Fruit fly (Drosophila melanogaster) whole organism, embryonic: ENCODE results near the gene NANS.
A peak's percentile ranks its signal among the peaks of the same experiment; 100 is the strongest.

ENCODE experiments used
- ATbp ChIP-seq: fragments of 200-800 bp; sonication (Bioruptor generic); optimal IDR thresholded peaks from 2 replicates; lab custom pipeline; 2017; ENCODE audit warnings: missing biosample characterization, mild to moderate bottlenecking, missing genetic modification characterization, missing genetic modification reagents
- Abd-B ChIP-seq: fragments of 200-800 bp; sonication (Bioruptor generic); optimal IDR thresholded peaks from 2 replicates; lab custom pipeline; 2018; ENCODE audit warnings: missing biosample characterization, mild to moderate bottlenecking, missing genetic modification characterization, moderate library complexity
- CG10267 ChIP-seq: fragments of 200-800 bp; sonication (Bioruptor generic); optimal IDR thresholded peaks from 2 replicates; lab custom pipeline; 2018; ENCODE audit warnings: missing biosample characterization, mild to moderate bottlenecking, missing genetic modification characterization, moderate library complexity
- CG10431 ChIP-seq: fragments of 200-800 bp; sonication (Bioruptor generic); optimal IDR thresholded peaks from 3 replicates; lab custom pipeline; 2018; ENCODE audit warnings: missing biosample characterization, mild to moderate bottlenecking, missing genetic modification characterization
- CG1233 ChIP-seq: fragments of 200-800 bp; sonication (Bioruptor generic); optimal IDR thresholded peaks from 4 replicates; lab custom pipeline; 2018; ENCODE audit warnings: missing biosample characterization, mild to moderate bottlenecking, missing genetic modification characterization
- CG12659 ChIP-seq: fragments of 200-800 bp; sonication (Bioruptor generic); optimal IDR thresholded peaks from 3 replicates; lab custom pipeline; 2017; ENCODE audit warnings: mild to moderate bottlenecking, missing biosample characterization, missing genetic modification reagents, missing genetic modification characterization
- CG13287 ChIP-seq: fragments of 200-800 bp; sonication (Bioruptor generic); IDR thresholded peaks from 2 replicates; pipeline ENCODE4 v1.3.6; 2022; ENCODE audit warnings: missing biosample characterization, missing genetic modification characterization; ENCODE audit not compliant: partially characterized antibody
- CG16813 ChIP-seq: fragments of 200-800 bp; sonication (Bioruptor generic); IDR thresholded peaks from 3 replicates; pipeline ENCODE4 v1.3.6; 2022; ENCODE audit warnings: missing biosample characterization, missing genetic modification characterization; ENCODE audit not compliant: partially characterized antibody
- CG17829 ChIP-seq: fragments of 200-800 bp; optimal IDR thresholded peaks from 2 replicates; lab custom pipeline; 2019; ENCODE audit warnings: missing biosample characterization, mild to moderate bottlenecking, missing genetic modification characterization, moderate library complexity
- CG18619 ChIP-seq: fragments of 200-800 bp; sonication (Bioruptor generic); optimal IDR thresholded peaks from 3 replicates; lab custom pipeline; 2017; ENCODE audit warnings: missing biosample characterization, mild to moderate bottlenecking, missing genetic modification characterization
- CG32767 ChIP-seq: fragments of 200-800 bp; sonication (Bioruptor generic); IDR thresholded peaks from 2 replicates; pipeline ENCODE4 v1.3.6; 2022; ENCODE audit warnings: missing biosample characterization, missing genetic modification characterization
- CG5180 ChIP-seq: fragments of 200-800 bp; sonication (Bioruptor generic); optimal IDR thresholded peaks from 3 replicates; lab custom pipeline; 2017; ENCODE audit warnings: missing biosample characterization, missing genetic modification characterization, mild to moderate bottlenecking, moderate library complexity, missing genetic modification reagents
- CG7271 ChIP-seq: fragments of 200-800 bp; sonication (Bioruptor generic); optimal IDR thresholded peaks from 2 replicates; lab custom pipeline; 2018; ENCODE audit warnings: missing biosample characterization, mild to moderate bottlenecking, missing genetic modification characterization, moderate library complexity
- CG7556 ChIP-seq: fragments of 200-800 bp; sonication (Bioruptor generic); optimal IDR thresholded peaks from 2 replicates; lab custom pipeline; 2017; ENCODE audit warnings: missing biosample characterization, mild to moderate bottlenecking, missing genetic modification characterization
- CG7839 ChIP-seq: fragments of 200-800 bp; sonication (Bioruptor generic); optimal IDR thresholded peaks from 3 replicates; lab custom pipeline; 2018; ENCODE audit warnings: missing biosample characterization, mild to moderate bottlenecking, missing genetic modification characterization, moderate library complexity
- CG8478 ChIP-seq: fragments of >200 bp; optimal IDR thresholded peaks from 2 replicates; lab custom pipeline; 2018
- Chrac-16 ChIP-seq: fragments of 200-800 bp; sonication (Bioruptor generic); optimal IDR thresholded peaks from 3 replicates; lab custom pipeline; 2016; ENCODE audit warnings: missing biosample characterization, missing genetic modification characterization
- Dp ChIP-seq: fragments of 200-800 bp; sonication (Bioruptor generic); optimal IDR thresholded peaks from 2 replicates; lab custom pipeline; 2018; ENCODE audit warnings: missing biosample characterization, mild to moderate bottlenecking, missing genetic modification characterization, moderate library complexity
- Dref ChIP-seq: fragments of 200-800 bp; sonication (Bioruptor generic); IDR thresholded peaks from 2 replicates; pipeline ENCODE4 v1.3.6; 2022; ENCODE audit warnings: missing biosample characterization, missing genetic modification characterization
- Elba2 ChIP-seq: fragments of 200-800 bp; sonication (Bioruptor generic); optimal IDR thresholded peaks from 3 replicates; lab custom pipeline; 2016; ENCODE audit warnings: missing biosample characterization, missing genetic modification characterization
- HLH54F ChIP-seq: fragments of 200-800 bp; sonication (Bioruptor generic); optimal IDR thresholded peaks from 3 replicates; lab custom pipeline; 2016; ENCODE audit warnings: missing biosample characterization, missing genetic modification characterization
- HmgZ ChIP-seq: fragments of 200-800 bp; sonication (Bioruptor generic); optimal IDR thresholded peaks from 2 replicates; lab custom pipeline; 2018; ENCODE audit warnings: missing biosample characterization, mild to moderate bottlenecking, missing genetic modification characterization
- MESR4 ChIP-seq: fragments of 200-800 bp; sonication (Bioruptor generic); optimal IDR thresholded peaks from 2 replicates; lab custom pipeline; 2018; ENCODE audit warnings: missing biosample characterization, mild to moderate bottlenecking, missing genetic modification characterization, moderate library complexity
- Max ChIP-seq: fragments of 200-800 bp; sonication (Bioruptor generic); optimal IDR thresholded peaks from 2 replicates; lab custom pipeline; 2016; ENCODE audit warnings: missing biosample characterization, mild to moderate bottlenecking, missing genetic modification characterization
- Nf-YC ChIP-seq: fragments of 200-800 bp; optimal IDR thresholded peaks from 3 replicates; lab custom pipeline; 2019; ENCODE audit warnings: missing biosample characterization, mild to moderate bottlenecking, missing genetic modification characterization, moderate library complexity
- Poxn ChIP-seq: fragments of 200-800 bp; sonication (Bioruptor generic); IDR thresholded peaks from 2 replicates; pipeline ENCODE4 v1.3.6; 2022; ENCODE audit warnings: missing biosample characterization, missing genetic modification characterization
- Rfx ChIP-seq: fragments of 200-800 bp; sonication (Bioruptor generic); IDR thresholded peaks from 2 replicates; pipeline ENCODE4 v1.3.6; 2022; ENCODE audit warnings: missing biosample characterization, missing genetic modification characterization
- Sry-δ ChIP-seq: fragments of 200-800 bp; sonication (Bioruptor generic); optimal IDR thresholded peaks from 2 replicates; lab custom pipeline; 2016; ENCODE audit warnings: missing biosample characterization, missing genetic modification characterization
- abd-A ChIP-seq: fragments of 200-800 bp; sonication (Bioruptor generic); optimal IDR thresholded peaks from 3 replicates; lab custom pipeline; 2019; ENCODE audit warnings: missing biosample characterization, mild to moderate bottlenecking, missing genetic modification characterization, moderate library complexity
- crc ChIP-seq: fragments of 200-800 bp; sonication (Bioruptor generic); optimal IDR thresholded peaks from 2 replicates; lab custom pipeline; 2016; ENCODE audit warnings: missing biosample characterization, missing genetic modification characterization
- crol ChIP-seq: fragments of 200-800 bp; sonication (Bioruptor generic); IDR thresholded peaks from 2 replicates; pipeline ENCODE4 v1.3.6; 2022; ENCODE audit warnings: missing biosample characterization, missing genetic modification characterization
- dm ChIP-seq: fragments of 200-800 bp; sonication (Bioruptor generic); optimal IDR thresholded peaks from 3 replicates; lab custom pipeline; 2016; ENCODE audit warnings: missing biosample characterization, missing genetic modification characterization
- dysf ChIP-seq: fragments of 200-800 bp; sonication (Bioruptor generic); IDR thresholded peaks from 3 replicates; pipeline ENCODE4 v1.3.6; 2022; ENCODE audit warnings: missing biosample characterization, missing genetic modification characterization
- exex ChIP-seq: fragments of 200-800 bp; sonication (Bioruptor generic); optimal IDR thresholded peaks from 4 replicates; lab custom pipeline; 2018; ENCODE audit warnings: missing biosample characterization, mild to moderate bottlenecking, missing genetic modification characterization, moderate library complexity
- gce ChIP-seq: fragments of 200-800 bp; sonication (Bioruptor generic); IDR thresholded peaks from 3 replicates; pipeline ENCODE4 v1.3.6; 2022; ENCODE audit warnings: missing biosample characterization, missing genetic modification characterization
- gfzf ChIP-seq: fragments of 200-800 bp; sonication (Bioruptor generic); optimal IDR thresholded peaks from 2 replicates; lab custom pipeline; 2016; ENCODE audit warnings: missing biosample characterization, mild to moderate bottlenecking, missing genetic modification characterization, moderate library complexity
- ind ChIP-seq: fragments of 200-800 bp; sonication (Bioruptor generic); optimal IDR thresholded peaks from 3 replicates; lab custom pipeline; 2016; ENCODE audit warnings: missing biosample characterization, missing genetic modification characterization
- inv ChIP-seq: fragments of 200-800 bp; sonication (Bioruptor generic); IDR thresholded peaks from 2 replicates; pipeline ENCODE4 v1.3.6; 2022; ENCODE audit warnings: missing biosample characterization, missing genetic modification characterization; ENCODE audit not compliant: partially characterized antibody
- kay ChIP-seq: fragments of 200-800 bp; sonication (Bioruptor generic); optimal IDR thresholded peaks from 2 replicates; lab custom pipeline; 2016; ENCODE audit warnings: missing biosample characterization, missing genetic modification characterization
- nmo ChIP-seq: fragments of 200-800 bp; sonication (Bioruptor generic); optimal IDR thresholded peaks from 2 replicates; lab custom pipeline; 2018; ENCODE audit warnings: missing biosample characterization, mild to moderate bottlenecking, missing genetic modification characterization, moderate library complexity
- org-1 ChIP-seq: fragments of 200-800 bp; sonication (Bioruptor generic); optimal IDR thresholded peaks from 2 replicates; lab custom pipeline; 2017; ENCODE audit warnings: missing biosample characterization, missing genetic modification characterization
- p53 ChIP-seq: fragments of 200-800 bp; sonication (Bioruptor generic); optimal IDR thresholded peaks from 2 replicates; lab custom pipeline; 2016; ENCODE audit warnings: missing biosample characterization, missing genetic modification characterization
- prd ChIP-seq, 3 experiments: fragments of >200 bp in 2 of 3; fragments of 200-800 bp in 1 of 3; sonication (Bioruptor generic) in 1 of 3; optimal IDR thresholded peaks in 2 of 3; IDR thresholded peaks in 1 of 3; 2 replicates in 2 of 3; 3 replicates in 1 of 3; pipeline versions ENCODE4 v1.3.6 to Lab custom; 2017 to 2022; ENCODE audit warnings: missing biosample characterization in 1 of 3, missing genetic modification characterization in 1 of 3
- row ChIP-seq: fragments of 200-800 bp; sonication (Bioruptor generic); IDR thresholded peaks from 3 replicates; pipeline ENCODE4 v1.3.6; 2022; ENCODE audit warnings: missing biosample characterization, missing genetic modification characterization
- sc ChIP-seq, 3 experiments: fragments of >200 bp in 2 of 3; fragments of 200-800 bp in 1 of 3; sonication (Bioruptor generic) in 1 of 3; optimal IDR thresholded peaks; 2 replicates in 2 of 3; 3 replicates in 1 of 3; lab custom pipeline; 2017; ENCODE audit warnings: mild to moderate bottlenecking in 1 of 3, missing biosample characterization in 1 of 3, missing genetic modification characterization in 1 of 3, missing genetic modification reagents in 1 of 3
- slp2 ChIP-seq: fragments of 200-800 bp; sonication (Bioruptor generic); optimal IDR thresholded peaks from 2 replicates; lab custom pipeline; 2016; ENCODE audit warnings: missing biosample characterization, missing genetic modification characterization
- stwl ChIP-seq: fragments of 200-800 bp; sonication (Bioruptor generic); optimal IDR thresholded peaks from 3 replicates; lab custom pipeline; 2018; ENCODE audit warnings: missing biosample characterization, mild to moderate bottlenecking, missing genetic modification characterization, moderate library complexity
- tgo ChIP-seq: fragments of 200-800 bp; sonication (Bioruptor generic); IDR thresholded peaks from 3 replicates; pipeline ENCODE4 v1.3.6; 2022; ENCODE audit warnings: missing biosample characterization, missing genetic modification characterization

Gene NANS

DNA sequence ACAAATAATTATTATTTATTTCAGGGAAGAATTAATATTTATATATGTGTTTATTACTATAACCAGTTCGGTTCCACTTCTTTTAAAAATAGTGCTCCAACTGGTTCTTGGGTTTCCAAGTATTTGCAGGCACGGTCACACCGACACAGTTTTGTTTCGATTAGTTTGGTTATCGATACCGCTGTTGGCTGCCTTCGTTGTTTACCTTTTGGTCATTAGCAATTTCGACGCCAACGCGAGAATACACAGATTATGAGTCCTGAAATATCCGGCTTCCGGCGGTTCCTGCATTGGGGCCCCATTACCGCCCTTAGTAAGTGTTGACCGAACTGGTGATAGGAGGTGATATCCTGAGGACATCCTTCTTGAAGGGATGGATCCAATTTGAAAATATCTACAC lies 18.2 kb upstream of the NANS start, which contains the start of gene CG5196 (continued):
- TF ChIP-seq slp2 (no peak), Chrac-16 (GFP tag; lab: Kevin White, UChicago) (no peak), gce (GFP tag; lab: Robert Waterston, UW) (no peak), ind (GFP tag; lab: Kevin White, UChicago) (no peak), inv (GFP tag; lab: Robert Waterston, UW) (peak; percentile 51; the same call in 1 of the 2 replicates), CG8478 (lab: Kevin White, UChicago) (no peak), crol (GFP tag; lab: Robert Waterston, UW) (no peak), dysf (GFP tag; lab: Robert Waterston, UW) (no peak), CG1233 (no peak), CG7839 (tag; lab: Kevin White, UChicago) (no peak), ATbp (GFP tag; lab: Kevin White, UChicago) (no peak), Elba2 (GFP tag; lab: Kevin White, UChicago) (no peak), CG13287 (peak; percentile 84), CG32767 (GFP tag; lab: Robert Waterston, UW) (no peak), CG5180 (GFP tag; lab: Kevin White, UChicago) (no peak), Abd-B (peak; percentile 43), MESR4 (peak; percentile 85), HLH54F (GFP tag; lab: Kevin White, UChicago) (no peak), Dp (GFP tag; lab: Kevin White, UChicago) (peak; percentile 80), abd-A (no peak), CG7556 (GFP tag; lab: Kevin White, UChicago) (no peak), Poxn (no peak), prd (optimal IDR thresholded peaks at IDR 0.05; lab: Kevin White, UChicago) (no peak), prd (GFP tag; IDR thresholded peaks at IDR 0.05; lab: Robert Waterston, UW) (no peak), CG18619 (GFP tag; lab: Kevin White, UChicago) (no peak), org-1 (GFP tag; lab: Kevin White, UChicago) (no peak)

dm6 chr3R:12411449-12411848 lies 14.9 kb upstream of the NANS start:
- TF ChIP-seq kay (GFP tag; lab: Kevin White, UChicago) (no peak), CG12659 (GFP tag; lab: Kevin White, UChicago) (no peak), exex (tag; lab: Kevin White, UChicago) (peak; percentile 59), tgo (GFP tag; lab: Robert Waterston, UW) (no peak), Max (no peak), p53 (GFP tag; lab: Kevin White, UChicago) (no peak), dm (no peak), CG7271 (tag; lab: Kevin White, UChicago) (no peak), crc (no peak)

DNA sequence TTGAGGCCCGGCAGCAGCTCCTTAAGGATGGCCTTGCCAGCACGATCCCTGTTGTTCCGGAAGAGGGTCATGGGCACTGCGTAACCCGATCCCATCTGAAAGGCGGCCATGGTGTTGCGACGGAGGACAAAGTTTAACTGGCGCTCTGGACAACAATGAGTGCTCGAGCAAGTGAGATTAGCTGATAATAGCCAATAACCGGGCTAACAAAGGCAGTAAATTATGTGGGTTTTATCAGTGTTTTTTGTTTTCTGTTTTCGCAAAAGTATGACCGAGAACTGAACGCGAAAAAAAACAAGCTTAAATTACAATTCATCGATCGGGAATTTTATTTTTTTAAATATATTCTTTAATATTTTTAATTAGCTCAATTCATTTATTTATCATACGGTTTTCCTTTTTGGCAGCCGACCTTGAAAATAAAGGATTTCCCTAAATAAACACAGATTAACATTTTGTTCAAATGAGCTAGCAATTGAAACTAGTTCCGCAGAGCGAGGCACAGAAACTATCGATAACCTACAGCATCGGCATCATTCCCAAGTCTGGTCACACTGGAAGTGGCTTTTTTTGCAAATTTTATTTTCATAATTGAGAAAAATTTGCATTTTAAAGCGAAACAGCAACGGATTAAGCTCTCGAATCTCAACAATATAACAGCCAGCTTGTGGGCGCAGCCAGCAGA lies 13.0 kb upstream of the NANS start, which contains the start of the genes Dip-C and pps:
TSS of gene Dip-C (minus strand) at position 486 of the 685 bp plus-strand sequence.
TSS of gene pps (plus strand) at position 555 of the 685 bp plus-strand sequence.
- TF ChIP-seq row (GFP tag; lab: Robert Waterston, UW) = peak; percentile 73
- TF ChIP-seq Sry-δ = peak; percentile 60
- peak; percentile 56 for TF ChIP-seq CG17829 (tag; lab: Kevin White, UChicago)
- TF ChIP-seq gfzf = peak; percentile 80
- TF ChIP-seq stwl (tag; lab: Kevin White, UChicago) = peak; percentile 91
- peak; percentile 75 for TF ChIP-seq Dref (GFP tag; lab: Robert Waterston, UW)
- TF ChIP-seq nmo (GFP tag; lab: Kevin White, UChicago) = peak; percentile 40
- no peak for TF ChIP-seq sc (optimal IDR thresholded peaks at IDR 0.05; lab: Kevin White, UChicago)
- TF ChIP-seq sc (GFP tag; optimal IDR thresholded peaks at IDR 0.05; lab: Kevin White, UChicago) = no peak
- no peak for TF ChIP-seq CG10431 (GFP tag; lab: Kevin White, UChicago)
- TF ChIP-seq CG16813 (GFP tag; lab: Robert Waterston, UW) = peak; percentile 70
- TF ChIP-seq HmgZ (tag; lab: Kevin White, UChicago) = peak; percentile 12
- no peak for TF ChIP-seq Nf-YC
- TF ChIP-seq CG10267 = no peak
- 0 out of 2 replicates have a peak, but pooled peaks have one; percentile 12 for TF ChIP-seq Rfx (GFP tag; lab: Robert Waterston, UW)
